Worm (Caenorhabditis elegans): Measurements from ENCODE around the gene zim-2.

DNA sequence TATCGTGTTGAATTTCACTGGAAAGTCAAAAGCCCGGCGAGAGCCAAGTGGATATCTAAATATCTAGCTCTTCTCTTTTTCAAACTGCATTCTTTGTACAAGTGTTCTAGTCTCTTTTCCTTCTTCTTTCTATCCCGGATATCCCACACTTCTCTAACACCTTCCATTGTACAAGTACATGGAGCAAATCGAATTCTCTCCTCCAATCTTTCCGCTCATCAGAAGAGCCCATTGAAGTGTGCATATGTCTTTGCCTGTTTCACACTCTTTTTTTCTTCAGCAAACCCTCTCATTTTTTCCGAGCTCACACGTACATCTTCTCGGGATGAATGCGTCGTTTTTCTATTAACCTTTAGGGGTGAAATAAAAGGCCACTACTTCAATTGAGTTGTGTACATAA, 18.4 kb downstream of the zim-2 start:
- TF ChIP-seq him-1 (tag; optimal IDR thresholded peaks at IDR 0.05) = no peak
- TF ChIP-seq dao-5 (tag; optimal IDR thresholded peaks at IDR 0.05) = no peak
